Fruit fly (Drosophila melanogaster) whole organism, embryonic: ENCODE measurements around the gene CG17839.

ENCODE experiments used
- Atf-2 ChIP-seq: fragments of 200-800 bp; sonication (Bioruptor generic); optimal IDR thresholded peaks from 2 replicates; lab custom pipeline; 2016; ENCODE audit warnings: missing biosample characterization, missing genetic modification characterization
- Atf6 ChIP-seq: fragments of 200-800 bp; sonication (Bioruptor generic); IDR thresholded peaks from 2 replicates; pipeline ENCODE4 v1.3.6; 2022; ENCODE audit warnings: missing biosample characterization, missing genetic modification characterization
- Awh ChIP-seq: fragments of 200-800 bp; sonication (Bioruptor generic); IDR thresholded peaks from 2 replicates; pipeline ENCODE4, ENCODE4 v1.3.6; 2022; ENCODE audit warnings: missing biosample characterization, missing genetic modification characterization
- B-H1 ChIP-seq: fragments of 200-800 bp; sonication (Bioruptor generic); IDR thresholded peaks from 3 replicates; pipeline ENCODE4 v1.3.6; 2022; ENCODE audit warnings: missing biosample characterization, missing genetic modification characterization
- B-H2 ChIP-seq: fragments of 200-800 bp; sonication (Bioruptor generic); optimal IDR thresholded peaks from 2 replicates; lab custom pipeline; 2018; ENCODE audit warnings: missing biosample characterization, mild to moderate bottlenecking, missing genetic modification characterization
- BEAF-32 ChIP-seq: fragments of 200-800 bp; sonication (Bioruptor generic); optimal IDR thresholded peaks from 3 replicates; lab custom pipeline; 2017; ENCODE audit warnings: missing biosample characterization, missing genetic modification characterization, mild to moderate bottlenecking, moderate library complexity, missing genetic modification reagents
- Bdp1 ChIP-seq: fragments of 200-800 bp; sonication (Bioruptor generic); optimal IDR thresholded peaks from 3 replicates; lab custom pipeline; 2016; ENCODE audit warnings: missing biosample characterization, missing genetic modification characterization
- CG11560 ChIP-seq: fragments of 200-800 bp; sonication (Bioruptor generic); IDR thresholded peaks from 3 replicates; pipeline ENCODE4 v1.3.6; 2022; ENCODE audit warnings: missing biosample characterization, missing genetic modification characterization
- CG11695 ChIP-seq: fragments of 200-800 bp; sonication (Bioruptor generic); IDR thresholded peaks from 3 replicates; pipeline ENCODE4 v1.3.6; 2022; ENCODE audit warnings: missing biosample characterization, missing genetic modification characterization
- CG1233 ChIP-seq: fragments of 200-800 bp; sonication (Bioruptor generic); optimal IDR thresholded peaks from 4 replicates; lab custom pipeline; 2018; ENCODE audit warnings: missing biosample characterization, mild to moderate bottlenecking, missing genetic modification characterization
- CG12744 ChIP-seq: fragments of 200-800 bp; sonication (Bioruptor generic); optimal IDR thresholded peaks from 2 replicates; lab custom pipeline; 2016; ENCODE audit warnings: missing biosample characterization, missing genetic modification characterization
- CG13894 ChIP-seq: fragments of 200-800 bp; sonication (Bioruptor generic); optimal IDR thresholded peaks from 3 replicates; lab custom pipeline; 2018; ENCODE audit warnings: missing biosample characterization, mild to moderate bottlenecking, missing genetic modification characterization, moderate library complexity
- CG14441 ChIP-seq: fragments of 200-800 bp; sonication (Bioruptor generic); IDR thresholded peaks from 2 replicates; pipeline ENCODE4 v1.3.6; 2022; ENCODE audit warnings: missing biosample characterization, missing genetic modification characterization
- CG17802 ChIP-seq: fragments of 200-800 bp; sonication (Bioruptor generic); optimal IDR thresholded peaks from 2 replicates; lab custom pipeline; 2018; ENCODE audit warnings: missing biosample characterization, mild to moderate bottlenecking, missing genetic modification characterization, moderate library complexity
- CG1792 ChIP-seq: fragments of 200-800 bp; sonication (Bioruptor generic); optimal IDR thresholded peaks from 2 replicates; lab custom pipeline; 2016; ENCODE audit warnings: missing biosample characterization, missing genetic modification characterization
- CG18476 ChIP-seq: fragments of 200-800 bp; sonication (Bioruptor generic); optimal IDR thresholded peaks from 2 replicates; lab custom pipeline; 2016; ENCODE audit warnings: missing biosample characterization, mild to moderate bottlenecking, missing genetic modification characterization
- CG32767 ChIP-seq: fragments of 200-800 bp; sonication (Bioruptor generic); IDR thresholded peaks from 2 replicates; pipeline ENCODE4 v1.3.6; 2022; ENCODE audit warnings: missing biosample characterization, missing genetic modification characterization
- CG3407 ChIP-seq: fragments of 200-800 bp; sonication (Bioruptor generic); optimal IDR thresholded peaks from 2 replicates; lab custom pipeline; 2018; ENCODE audit warnings: missing biosample characterization, mild to moderate bottlenecking, missing genetic modification characterization
- CG4820 ChIP-seq: fragments of 200-800 bp; sonication (Bioruptor generic); optimal IDR thresholded peaks from 3 replicates; lab custom pipeline; 2016; ENCODE audit warnings: missing biosample characterization, missing genetic modification characterization
- CG6689 ChIP-seq: fragments of 200-800 bp; sonication (Bioruptor generic); IDR thresholded peaks from 2 replicates; pipeline ENCODE4 v1.3.6; 2022; ENCODE audit warnings: missing biosample characterization, missing genetic modification characterization
- CG7928 ChIP-seq: fragments of 200-800 bp; sonication (Bioruptor generic); optimal IDR thresholded peaks from 2 replicates; lab custom pipeline; 2017; ENCODE audit warnings: missing biosample characterization, mild to moderate bottlenecking, missing genetic modification characterization
- CoRest ChIP-seq: fragments of 200-800 bp; sonication (Bioruptor generic); optimal IDR thresholded peaks from 3 replicates; lab custom pipeline; 2018; ENCODE audit warnings: missing biosample characterization, mild to moderate bottlenecking, missing genetic modification characterization, moderate library complexity
- Dek ChIP-seq: fragments of 200-800 bp; sonication (Bioruptor generic); optimal IDR thresholded peaks from 3 replicates; lab custom pipeline; 2019; ENCODE audit warnings: missing biosample characterization, mild to moderate bottlenecking, missing genetic modification characterization, moderate library complexity
- Dfd ChIP-seq, 2 experiments: fragments of >200 bp; optimal IDR thresholded peaks; 2 replicates each; lab custom pipeline; 2017; ENCODE audit warnings: missing biosample characterization in 2 of 2, missing genetic modification characterization in 2 of 2
- Dll ChIP-seq: fragments of 200-800 bp; sonication (Bioruptor generic); IDR thresholded peaks from 4 replicates; pipeline ENCODE4 v1.3.6; 2022; ENCODE audit warnings: missing biosample characterization, missing genetic modification characterization; ENCODE audit not compliant: partially characterized antibody
- Doc2 ChIP-seq: fragments of 200-800 bp; sonication (Bioruptor generic); IDR thresholded peaks from 2 replicates; pipeline ENCODE4 v1.3.6; 2022; ENCODE audit warnings: missing biosample characterization, missing genetic modification characterization
- E2f1 ChIP-seq: fragments of 200-800 bp; sonication (Bioruptor generic); IDR thresholded peaks from 2 replicates; pipeline ENCODE4 v1.3.6; 2022; ENCODE audit warnings: missing biosample characterization, missing genetic modification characterization
- Fer1 ChIP-seq: fragments of 200-800 bp; sonication (Bioruptor generic); optimal IDR thresholded peaks from 2 replicates; lab custom pipeline; 2017; ENCODE audit warnings: missing biosample characterization, mild to moderate bottlenecking, missing genetic modification characterization
- Hand ChIP-seq: fragments of 200-800 bp; sonication (Bioruptor generic); optimal IDR thresholded peaks from 2 replicates; lab custom pipeline; 2017; ENCODE audit warnings: mild to moderate bottlenecking, missing biosample characterization, missing genetic modification reagents, missing genetic modification characterization
- Nf-YA ChIP-seq: fragments of 200-800 bp; sonication (Bioruptor generic); IDR thresholded peaks from 2 replicates; pipeline ENCODE4 v1.3.6; 2022; ENCODE audit warnings: missing biosample characterization, missing genetic modification characterization
- Poxn ChIP-seq: fragments of 200-800 bp; sonication (Bioruptor generic); IDR thresholded peaks from 2 replicates; pipeline ENCODE4 v1.3.6; 2022; ENCODE audit warnings: missing biosample characterization, missing genetic modification characterization
- crol ChIP-seq: fragments of 200-800 bp; sonication (Bioruptor generic); IDR thresholded peaks from 2 replicates; pipeline ENCODE4 v1.3.6; 2022; ENCODE audit warnings: missing biosample characterization, missing genetic modification characterization
- dm ChIP-seq: fragments of 200-800 bp; sonication (Bioruptor generic); optimal IDR thresholded peaks from 3 replicates; lab custom pipeline; 2016; ENCODE audit warnings: missing biosample characterization, missing genetic modification characterization
- ewg ChIP-seq: fragments of 200-800 bp; sonication (Bioruptor generic); optimal IDR thresholded peaks from 3 replicates; lab custom pipeline; 2017; ENCODE audit warnings: mild to moderate bottlenecking, missing biosample characterization, missing genetic modification reagents, missing genetic modification characterization
- gsb ChIP-seq: fragments of 200-800 bp; sonication (Bioruptor generic); IDR thresholded peaks from 2 replicates; pipeline ENCODE4 v1.3.6; 2022; ENCODE audit warnings: missing biosample characterization, missing genetic modification characterization
- h ChIP-seq: fragments of >200 bp; optimal IDR thresholded peaks from 2 replicates; lab custom pipeline; 2017
- ind ChIP-seq: fragments of 200-800 bp; sonication (Bioruptor generic); optimal IDR thresholded peaks from 3 replicates; lab custom pipeline; 2016; ENCODE audit warnings: missing biosample characterization, missing genetic modification characterization
- luna ChIP-seq: fragments of 200-800 bp; sonication (Bioruptor generic); optimal IDR thresholded peaks from 2 replicates; lab custom pipeline; 2016; ENCODE audit warnings: missing biosample characterization, missing genetic modification characterization
- odd ChIP-seq: fragments of 200-800 bp; sonication (Bioruptor generic); optimal IDR thresholded peaks from 2 replicates; lab custom pipeline; 2017; ENCODE audit warnings: missing biosample characterization, mild to moderate bottlenecking, missing genetic modification characterization
- pan ChIP-seq, 4 experiments: fragments of >200 bp in 3 of 4; fragments of 200-800 bp in 1 of 4; sonication (Bioruptor generic) in 1 of 4; optimal IDR thresholded peaks in 3 of 4; IDR thresholded peaks in 1 of 4; 2 replicates each; pipeline versions ENCODE4 v1.3.6 to Lab custom; 2017 to 2022; ENCODE audit warnings: missing biosample characterization in 2 of 4, missing genetic modification characterization in 2 of 4, mixed read lengths in 1 of 4
- pum ChIP-seq: fragments of 200-800 bp; sonication (Bioruptor generic); optimal IDR thresholded peaks from 2 replicates; lab custom pipeline; 2016; ENCODE audit warnings: missing biosample characterization, missing genetic modification characterization
- pzg ChIP-seq: fragments of 200-800 bp; sonication (Bioruptor generic); optimal IDR thresholded peaks from 3 replicates; lab custom pipeline; 2018; ENCODE audit warnings: missing biosample characterization, mild to moderate bottlenecking, missing genetic modification characterization, moderate library complexity
- sc ChIP-seq, 3 experiments: fragments of >200 bp in 2 of 3; fragments of 200-800 bp in 1 of 3; sonication (Bioruptor generic) in 1 of 3; optimal IDR thresholded peaks; 2 replicates in 2 of 3; 3 replicates in 1 of 3; lab custom pipeline; 2017; ENCODE audit warnings: mild to moderate bottlenecking in 1 of 3, missing biosample characterization in 1 of 3, missing genetic modification characterization in 1 of 3, missing genetic modification reagents in 1 of 3
- scrt ChIP-seq: fragments of 200-800 bp; sonication (Bioruptor generic); optimal IDR thresholded peaks from 2 replicates; lab custom pipeline; 2018; ENCODE audit warnings: missing biosample characterization, mild to moderate bottlenecking, missing genetic modification characterization, moderate library complexity
- sens-2 ChIP-seq: fragments of 200-800 bp; sonication (Bioruptor generic); IDR thresholded peaks from 2 replicates; pipeline ENCODE4 v1.3.6; 2022; ENCODE audit warnings: missing biosample characterization, missing genetic modification characterization
- ssp ChIP-seq: fragments of 200-800 bp; sonication (Bioruptor generic); IDR thresholded peaks from 2 replicates; pipeline ENCODE4 v1.3.6; 2022; ENCODE audit warnings: missing biosample characterization, missing genetic modification characterization
- wek ChIP-seq: fragments of 200-800 bp; sonication (Bioruptor generic); optimal IDR thresholded peaks from 3 replicates; lab custom pipeline; 2018; ENCODE audit warnings: missing biosample characterization, mild to moderate bottlenecking, missing genetic modification characterization, moderate library complexity
- z ChIP-seq: fragments of 200-800 bp; sonication (Bioruptor generic); IDR thresholded peaks from 3 replicates; pipeline ENCODE4 v1.3.6; 2022; ENCODE audit warnings: missing biosample characterization, missing genetic modification characterization
- zfh1 ChIP-seq: fragments of 200-800 bp; sonication (Bioruptor generic); IDR thresholded peaks from 3 replicates; pipeline ENCODE4 v1.3.6; 2022; ENCODE audit warnings: missing biosample characterization, missing genetic modification characterization

Gene CG17839

DNA sequence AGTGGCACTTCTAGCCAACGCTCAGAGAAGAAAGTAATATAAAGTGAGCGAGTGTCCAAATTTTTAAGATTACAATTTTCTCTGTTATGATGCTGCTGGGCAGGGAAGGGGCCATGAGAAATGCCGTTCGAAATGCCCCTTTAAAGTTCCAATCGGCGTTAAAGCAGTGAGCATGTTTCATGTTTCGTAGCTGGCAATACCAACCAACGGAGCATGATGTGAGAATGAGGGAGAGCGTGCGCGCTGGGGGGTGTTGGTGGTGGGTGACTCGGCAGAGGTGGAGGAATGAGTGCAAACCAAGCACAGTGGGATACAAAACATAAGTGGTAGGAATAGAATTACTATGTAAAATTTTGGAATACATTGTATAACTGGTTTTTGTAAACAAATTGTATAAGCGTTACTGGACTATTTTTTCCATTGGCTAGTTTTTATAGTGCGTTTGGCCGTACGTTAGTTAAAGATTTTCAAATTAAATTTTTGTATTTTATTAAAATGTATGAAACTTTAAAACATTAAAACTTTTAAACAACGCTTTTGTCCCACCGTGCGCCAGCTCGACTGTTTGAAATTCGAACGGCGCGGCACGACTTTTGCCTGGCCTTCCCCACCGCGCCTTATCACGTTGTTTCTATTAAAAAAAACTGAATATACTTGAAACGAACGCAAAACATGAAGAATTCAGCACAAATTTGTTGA is 45.7 kb upstream of the CG17839 start (continued):
- peak; percentile 44 for TF ChIP-seq pzg (GFP tag; lab: Kevin White, UChicago)
- TF ChIP-seq CG13894 (tag; lab: Kevin White, UChicago), result peak; percentile 99
- TF ChIP-seq Atf6 (GFP tag; lab: Robert Waterston, UW), result peak; percentile 100
- TF ChIP-seq z, result peak; percentile 94
- TF ChIP-seq ssp, result peak; percentile 96
- TF ChIP-seq odd (GFP tag; lab: Kevin White, UChicago), result peak; percentile 100
- peak; percentile 99 for TF ChIP-seq scrt (GFP tag; lab: Kevin White, UChicago)
- TF ChIP-seq CG32767 (GFP tag; lab: Robert Waterston, UW), result peak; percentile 100
- TF ChIP-seq CG4820, result peak; percentile 99
- TF ChIP-seq BEAF-32 (GFP tag; lab: Kevin White, UChicago), result peak; percentile 52
- peak; percentile 99 for TF ChIP-seq pum (GFP tag; lab: Kevin White, UChicago)
- TF ChIP-seq B-H2 (GFP tag; lab: Kevin White, UChicago), result peak; percentile 100
- TF ChIP-seq CG11560 (tag; lab: Robert Waterston, UW), result peak; percentile 95
- TF ChIP-seq CG6689 (GFP tag; lab: Robert Waterston, UW), result peak; percentile 99
- peak; percentile 94 for TF ChIP-seq CG17802
- TF ChIP-seq Poxn, result peak; percentile 99
- TF ChIP-seq Doc2, result peak; percentile 99
- peak; percentile 99 for TF ChIP-seq zfh1 (GFP tag; lab: Robert Waterston, UW)
- TF ChIP-seq wek (GFP tag; lab: Kevin White, UChicago), result peak; percentile 94
- no peak for TF ChIP-seq h
- peak; percentile 99 for TF ChIP-seq CG12744 (GFP tag; lab: Kevin White, UChicago)
- peak; percentile 99 for TF ChIP-seq Nf-YA (GFP tag; lab: Robert Waterston, UW)
- TF ChIP-seq dm (GFP tag; lab: Kevin White, UChicago), result peak; percentile 97
- peak; percentile 100 for TF ChIP-seq Hand
- TF ChIP-seq Dfd (GFP tag; optimal IDR thresholded peaks at IDR 0.05; lab: Kevin White, UChicago), result peak in 1 of 2 experiments; percentile 97
- peak; percentile 100 for TF ChIP-seq E2f1 (GFP tag; lab: Robert Waterston, UW)
- TF ChIP-seq B-H1 (GFP tag; lab: Robert Waterston, UW), result peak; percentile 99
- peak; percentile 99 for TF ChIP-seq CG14441
- peak; percentile 100 for TF ChIP-seq CG1233 (GFP tag; lab: Kevin White, UChicago)
- TF ChIP-seq gsb (GFP tag; lab: Robert Waterston, UW), result peak; percentile 100
- peak; percentile 99 for TF ChIP-seq ewg (GFP tag; lab: Kevin White, UChicago)
- TF ChIP-seq luna (GFP tag; lab: Kevin White, UChicago), result peak; percentile 98
- TF ChIP-seq sens-2, result peak; percentile 99
- TF ChIP-seq CG1792 (GFP tag; lab: Kevin White, UChicago), result peak; percentile 98
- TF ChIP-seq Bdp1 (GFP tag; lab: Kevin White, UChicago), result peak; percentile 95
- peak; percentile 100 for TF ChIP-seq Fer1
- TF ChIP-seq crol (GFP tag; lab: Robert Waterston, UW), result peak; percentile 98
- peak; percentile 100 for TF ChIP-seq Dek (tag; lab: Kevin White, UChicago)
- peak; percentile 34; the same call in 1 of the 4 replicates for TF ChIP-seq Dll (GFP tag; lab: Robert Waterston, UW)
- TF ChIP-seq CoRest (tag; lab: Kevin White, UChicago), result peak; percentile 100
- peak; percentile 100 for TF ChIP-seq CG11695 (GFP tag; lab: Robert Waterston, UW)
- no peak for TF ChIP-seq sc (optimal IDR thresholded peaks at IDR 0.05; lab: Kevin White, UChicago)
- TF ChIP-seq sc (GFP tag; optimal IDR thresholded peaks at IDR 0.05; lab: Kevin White, UChicago), result peak; percentile 100
- TF ChIP-seq pan (optimal IDR thresholded peaks at IDR 0.05; lab: Kevin White, UChicago), result no peak
- peak in 1 of 2 experiments; percentile 99 for TF ChIP-seq pan (GFP tag; optimal IDR thresholded peaks at IDR 0.05 in 1 of 2, IDR thresholded peaks at IDR 0.05 in 1 of 2)
- peak; percentile 99 for TF ChIP-seq CG18476 (GFP tag; lab: Kevin White, UChicago)
- TF ChIP-seq Atf-2, result peak; percentile 99
- peak; percentile 90 for TF ChIP-seq CG7928 (GFP tag; lab: Kevin White, UChicago)
- TF ChIP-seq Awh, result peak; percentile 99
- peak; percentile 99 for TF ChIP-seq CG3407 (GFP tag; lab: Kevin White, UChicago)
- peak; percentile 99 for TF ChIP-seq ind (GFP tag; lab: Kevin White, UChicago)
